Fruit fly (Drosophila melanogaster) whole organism, embryonic: Measurements from ENCODE around the gene mEFTs.

Source experiments
- Atf-2 ChIP-seq: fragments of 200-800 bp; sonication (Bioruptor generic); optimal IDR thresholded peaks from 2 replicates; lab custom pipeline; 2016; ENCODE audit warnings: missing biosample characterization, missing genetic modification characterization
- BEAF-32 ChIP-seq: fragments of 200-800 bp; sonication (Bioruptor generic); optimal IDR thresholded peaks from 3 replicates; lab custom pipeline; 2017; ENCODE audit warnings: missing biosample characterization, missing genetic modification characterization, mild to moderate bottlenecking, moderate library complexity, missing genetic modification reagents
- CG10147 ChIP-seq: fragments of 200-800 bp; sonication (Bioruptor generic); optimal IDR thresholded peaks from 2 replicates; lab custom pipeline; 2019; ENCODE audit warnings: missing biosample characterization, mild to moderate bottlenecking, missing genetic modification characterization, moderate library complexity
- CG10431 ChIP-seq: fragments of 200-800 bp; sonication (Bioruptor generic); optimal IDR thresholded peaks from 3 replicates; lab custom pipeline; 2018; ENCODE audit warnings: missing biosample characterization, mild to moderate bottlenecking, missing genetic modification characterization
- CG12299 ChIP-seq: fragments of 200-800 bp; sonication (Bioruptor generic); optimal IDR thresholded peaks from 2 replicates; lab custom pipeline; 2018; ENCODE audit warnings: missing biosample characterization, mild to moderate bottlenecking, missing genetic modification characterization
- CG15011 ChIP-seq: fragments of 200-800 bp; sonication (Bioruptor generic); optimal IDR thresholded peaks from 3 replicates; lab custom pipeline; 2018; ENCODE audit warnings: missing biosample characterization, mild to moderate bottlenecking, missing genetic modification characterization
- CG15696 ChIP-seq: fragments of 200-800 bp; sonication (Bioruptor generic); optimal IDR thresholded peaks from 2 replicates; lab custom pipeline; 2019; ENCODE audit warnings: missing biosample characterization, mild to moderate bottlenecking, missing genetic modification characterization, moderate library complexity
- CG16779 ChIP-seq: fragments of 200-800 bp; sonication (Bioruptor generic); IDR thresholded peaks from 2 replicates; pipeline ENCODE4 v1.3.6; 2022; ENCODE audit warnings: missing biosample characterization, missing genetic modification characterization
- CG17829 ChIP-seq: fragments of 200-800 bp; optimal IDR thresholded peaks from 2 replicates; lab custom pipeline; 2019; ENCODE audit warnings: missing biosample characterization, mild to moderate bottlenecking, missing genetic modification characterization, moderate library complexity
- CG1832 ChIP-seq: fragments of 200-800 bp; sonication (Bioruptor generic); optimal IDR thresholded peaks from 2 replicates; lab custom pipeline; 2017; ENCODE audit warnings: missing biosample characterization, mild to moderate bottlenecking, missing genetic modification characterization, inconsistent platforms
- CG2120 ChIP-seq: fragments of 200-800 bp; sonication (Bioruptor generic); optimal IDR thresholded peaks from 3 replicates; lab custom pipeline; 2016; ENCODE audit warnings: missing biosample characterization, missing genetic modification characterization
- CG2199 ChIP-seq: fragments of 200-800 bp; sonication (Bioruptor generic); IDR thresholded peaks from 3 replicates; pipeline ENCODE4 v1.3.6; 2022; ENCODE audit warnings: missing biosample characterization, missing genetic modification characterization
- CG2889 ChIP-seq: fragments of 200-800 bp; sonication (Bioruptor generic); IDR thresholded peaks from 3 replicates; pipeline ENCODE4 v1.3.6; 2022; ENCODE audit warnings: missing biosample characterization, missing genetic modification characterization
- CG30020 ChIP-seq: fragments of 200-800 bp; optimal IDR thresholded peaks from 2 replicates; lab custom pipeline; 2019; ENCODE audit warnings: missing biosample characterization, mild to moderate bottlenecking, missing genetic modification characterization, moderate library complexity
- CG4707 ChIP-seq: fragments of 200-800 bp; sonication (Bioruptor generic); optimal IDR thresholded peaks from 2 replicates; lab custom pipeline; 2018; ENCODE audit warnings: missing biosample characterization, mild to moderate bottlenecking, missing genetic modification characterization, moderate library complexity
- CG5180 ChIP-seq: fragments of 200-800 bp; sonication (Bioruptor generic); optimal IDR thresholded peaks from 3 replicates; lab custom pipeline; 2017; ENCODE audit warnings: missing biosample characterization, missing genetic modification characterization, mild to moderate bottlenecking, moderate library complexity, missing genetic modification reagents
- CG6683 ChIP-seq: fragments of 200-800 bp; sonication (Bioruptor generic); optimal IDR thresholded peaks from 2 replicates; lab custom pipeline; 2017; ENCODE audit warnings: missing biosample characterization, mild to moderate bottlenecking, missing genetic modification characterization, missing genetic modification reagents
- CG8924 ChIP-seq: fragments of 200-800 bp; optimal IDR thresholded peaks from 3 replicates; lab custom pipeline; 2019; ENCODE audit warnings: missing biosample characterization, mild to moderate bottlenecking, missing genetic modification characterization, moderate library complexity
- CG9932 ChIP-seq: fragments of 200-800 bp; sonication (Bioruptor generic); IDR thresholded peaks from 2 replicates; pipeline ENCODE4 v1.3.6; 2022; ENCODE audit warnings: missing biosample characterization, missing genetic modification characterization
- Dip2 ChIP-seq: fragments of 200-800 bp; sonication (Bioruptor generic); IDR thresholded peaks from 2 replicates; pipeline ENCODE4 v1.3.6; 2022; ENCODE audit warnings: missing biosample characterization, missing genetic modification characterization
- E2f1 ChIP-seq: fragments of 200-800 bp; sonication (Bioruptor generic); IDR thresholded peaks from 2 replicates; pipeline ENCODE4 v1.3.6; 2022; ENCODE audit warnings: missing biosample characterization, missing genetic modification characterization
- HmgZ ChIP-seq: fragments of 200-800 bp; sonication (Bioruptor generic); optimal IDR thresholded peaks from 2 replicates; lab custom pipeline; 2018; ENCODE audit warnings: missing biosample characterization, mild to moderate bottlenecking, missing genetic modification characterization
- Max ChIP-seq: fragments of 200-800 bp; sonication (Bioruptor generic); optimal IDR thresholded peaks from 2 replicates; lab custom pipeline; 2016; ENCODE audit warnings: missing biosample characterization, mild to moderate bottlenecking, missing genetic modification characterization
- Sin3A ChIP-seq: fragments of >200 bp; optimal IDR thresholded peaks from 2 replicates; lab custom pipeline; 2018
- Six4 ChIP-seq: fragments of 200-800 bp; sonication (Bioruptor generic); optimal IDR thresholded peaks from 2 replicates; lab custom pipeline; 2016; ENCODE audit warnings: missing biosample characterization, missing genetic modification characterization
- Trl ChIP-seq, 3 experiments: fragments of >200 bp in 2 of 3; fragments of 200-800 bp in 1 of 3; sonication (Bioruptor generic) in 1 of 3; optimal IDR thresholded peaks; 2 replicates in 1 of 3; 3 replicates in 2 of 3; lab custom pipeline; 2016 to 2017; ENCODE audit warnings: missing biosample characterization in 1 of 3, missing genetic modification characterization in 1 of 3
- Xrp1 ChIP-seq: fragments of 200-800 bp; sonication (Bioruptor generic); IDR thresholded peaks from 2 replicates; pipeline ENCODE4 v1.3.6; 2022; ENCODE audit warnings: missing biosample characterization, missing genetic modification characterization
- bab2 ChIP-seq: fragments of 200-800 bp; sonication (Bioruptor generic); optimal IDR thresholded peaks from 2 replicates; lab custom pipeline; 2016; ENCODE audit warnings: missing biosample characterization, missing genetic modification characterization
- cato ChIP-seq: fragments of 200-800 bp; sonication (Bioruptor generic); optimal IDR thresholded peaks from 2 replicates; lab custom pipeline; 2016; ENCODE audit warnings: missing biosample characterization, missing genetic modification characterization, borderline replicate concordance
- cg ChIP-seq: fragments of 200-800 bp; sonication (Bioruptor generic); optimal IDR thresholded peaks from 3 replicates; lab custom pipeline; 2019; ENCODE audit warnings: missing biosample characterization, mild to moderate bottlenecking, missing genetic modification characterization, moderate library complexity
- chm ChIP-seq: fragments of 200-800 bp; sonication (Bioruptor generic); IDR thresholded peaks from 2 replicates; pipeline ENCODE4 v1.3.6; 2022; ENCODE audit warnings: missing biosample characterization, missing genetic modification characterization
- dmrt99B ChIP-seq: fragments of 200-800 bp; sonication (Bioruptor generic); optimal IDR thresholded peaks from 2 replicates; lab custom pipeline; 2018; ENCODE audit warnings: missing biosample characterization, mild to moderate bottlenecking, missing genetic modification characterization, moderate library complexity
- dpn ChIP-seq, 2 experiments: fragments of 200-800 bp; sonication (Bioruptor generic); optimal IDR thresholded peaks; 3 replicates each; lab custom pipeline; 2016; ENCODE audit warnings: missing biosample characterization in 2 of 2, missing genetic modification characterization in 2 of 2
- dysf ChIP-seq: fragments of 200-800 bp; sonication (Bioruptor generic); IDR thresholded peaks from 3 replicates; pipeline ENCODE4 v1.3.6; 2022; ENCODE audit warnings: missing biosample characterization, missing genetic modification characterization
- en ChIP-seq: fragments of 200-800 bp; sonication (Bioruptor generic); optimal IDR thresholded peaks from 2 replicates; lab custom pipeline; 2016; ENCODE audit warnings: missing biosample characterization, missing genetic modification characterization
- h ChIP-seq: fragments of >200 bp; optimal IDR thresholded peaks from 2 replicates; lab custom pipeline; 2017
- hkb ChIP-seq, 2 experiments: fragments of 200-800 bp in 1 of 2; fragments of >200 bp in 1 of 2; sonication (Bioruptor generic) in 1 of 2; IDR thresholded peaks in 1 of 2; optimal IDR thresholded peaks in 1 of 2; 2 replicates each; pipeline versions ENCODE4 v1.3.6 to Lab custom; 2017 to 2022; ENCODE audit warnings: missing biosample characterization in 1 of 2, missing genetic modification characterization in 1 of 2
- ind ChIP-seq: fragments of 200-800 bp; sonication (Bioruptor generic); optimal IDR thresholded peaks from 3 replicates; lab custom pipeline; 2016; ENCODE audit warnings: missing biosample characterization, missing genetic modification characterization
- inv ChIP-seq: fragments of 200-800 bp; sonication (Bioruptor generic); IDR thresholded peaks from 2 replicates; pipeline ENCODE4 v1.3.6; 2022; ENCODE audit warnings: missing biosample characterization, missing genetic modification characterization; ENCODE audit not compliant: partially characterized antibody
- ken ChIP-seq: fragments of 200-800 bp; sonication (Bioruptor generic); IDR thresholded peaks from 3 replicates; pipeline ENCODE4 v1.3.6; 2022; ENCODE audit warnings: missing biosample characterization, missing genetic modification characterization
- org-1 ChIP-seq: fragments of 200-800 bp; sonication (Bioruptor generic); optimal IDR thresholded peaks from 2 replicates; lab custom pipeline; 2017; ENCODE audit warnings: missing biosample characterization, missing genetic modification characterization
- pan ChIP-seq, 4 experiments: fragments of >200 bp in 3 of 4; fragments of 200-800 bp in 1 of 4; sonication (Bioruptor generic) in 1 of 4; optimal IDR thresholded peaks in 3 of 4; IDR thresholded peaks in 1 of 4; 2 replicates each; pipeline versions ENCODE4 v1.3.6 to Lab custom; 2017 to 2022; ENCODE audit warnings: missing biosample characterization in 2 of 4, missing genetic modification characterization in 2 of 4, mixed read lengths in 1 of 4
- prd ChIP-seq, 3 experiments: fragments of >200 bp in 2 of 3; fragments of 200-800 bp in 1 of 3; sonication (Bioruptor generic) in 1 of 3; optimal IDR thresholded peaks in 2 of 3; IDR thresholded peaks in 1 of 3; 2 replicates in 2 of 3; 3 replicates in 1 of 3; pipeline versions ENCODE4 v1.3.6 to Lab custom; 2017 to 2022; ENCODE audit warnings: missing biosample characterization in 1 of 3, missing genetic modification characterization in 1 of 3
- ranshi ChIP-seq: fragments of 200-800 bp; sonication (Bioruptor generic); IDR thresholded peaks from 2 replicates; pipeline ENCODE4 v1.3.6; 2022; ENCODE audit warnings: missing biosample characterization, missing genetic modification characterization
- ssp ChIP-seq: fragments of 200-800 bp; sonication (Bioruptor generic); IDR thresholded peaks from 2 replicates; pipeline ENCODE4 v1.3.6; 2022; ENCODE audit warnings: missing biosample characterization, missing genetic modification characterization
- stc ChIP-seq: fragments of 200-800 bp; sonication (Bioruptor generic); IDR thresholded peaks from 2 replicates; pipeline ENCODE4 v1.3.6; 2022; ENCODE audit warnings: missing biosample characterization, missing genetic modification characterization
- vvl ChIP-seq: fragments of 200-800 bp; sonication (Bioruptor generic); IDR thresholded peaks from 2 replicates; pipeline ENCODE4 v1.3.6; 2022; ENCODE audit warnings: missing biosample characterization, missing genetic modification characterization
- wdn ChIP-seq: fragments of 200-800 bp; sonication (Bioruptor generic); IDR thresholded peaks from 2 replicates; pipeline ENCODE4 v1.3.6; 2022; ENCODE audit warnings: missing biosample characterization, missing genetic modification characterization
- yki ChIP-seq: fragments of >200 bp; optimal IDR thresholded peaks from 3 replicates; lab custom pipeline; 2018

Gene mEFTs

DNA sequence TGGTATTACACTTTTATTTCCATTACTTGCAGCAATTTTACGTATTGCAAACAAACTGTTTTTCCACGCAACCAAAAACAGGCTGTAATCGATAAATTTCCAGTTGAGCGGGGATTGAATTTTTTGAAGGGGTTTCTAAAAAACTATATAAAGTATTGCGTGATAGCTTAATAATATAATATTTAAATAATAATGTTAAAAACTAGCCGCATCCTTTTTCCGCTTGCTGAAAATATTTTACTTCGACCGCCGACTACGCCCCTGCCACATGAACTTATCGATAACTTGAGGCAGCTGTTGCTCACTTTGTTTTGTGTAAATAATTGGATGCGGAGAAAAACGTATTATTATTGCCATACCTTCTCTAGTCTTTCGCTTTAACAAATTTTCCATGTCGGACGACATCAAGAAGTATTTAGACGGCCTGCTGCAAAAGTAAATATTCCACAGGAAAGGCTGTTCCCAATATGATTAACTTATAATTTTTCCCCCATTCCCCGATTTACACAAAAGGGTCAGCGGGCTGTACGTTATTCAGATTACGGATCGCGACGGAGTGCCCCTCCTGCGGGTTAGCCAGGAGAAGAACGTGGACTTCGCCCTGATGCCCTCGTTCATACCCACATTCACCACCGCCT is 19.8 kb downstream of the mEFTs start, which contains the start of the genes fws and Lamtor3 (continued):
- TF ChIP-seq CG16779 (GFP tag; lab: Robert Waterston, UW) (peak; percentile 98), CG30020 (peak; percentile 85), vvl (GFP tag; lab: Robert Waterston, UW) (peak; percentile 100), wdn (GFP tag; lab: Robert Waterston, UW) (peak; percentile 99), BEAF-32 (GFP tag; lab: Kevin White, UChicago) (peak; percentile 51), CG10431 (GFP tag; lab: Kevin White, UChicago) (peak; percentile 79), CG6683 (peak; percentile 94), E2f1 (peak; percentile 99), CG17829 (tag; lab: Kevin White, UChicago) (peak; percentile 98), CG2199 (GFP tag; lab: Robert Waterston, UW) (peak; percentile 99), ind (peak; percentile 98), CG5180 (GFP tag; lab: Kevin White, UChicago) (peak; percentile 82), Xrp1 (GFP tag; lab: Robert Waterston, UW) (peak; percentile 99), ken (GFP tag; lab: Robert Waterston, UW) (peak; percentile 99), yki (no peak), CG4707 (peak; percentile 87), dmrt99B (peak; percentile 98), Max (GFP tag; lab: Kevin White, UChicago) (peak; percentile 92), prd (optimal IDR thresholded peaks at IDR 0.05; lab: Kevin White, UChicago) (no peak), prd (GFP tag; IDR thresholded peaks at IDR 0.05; lab: Robert Waterston, UW) (peak; percentile 100), HmgZ (tag; lab: Kevin White, UChicago) (peak; percentile 98), pan (optimal IDR thresholded peaks at IDR 0.05; lab: Kevin White, UChicago) (no peak), pan (GFP tag; optimal IDR thresholded peaks at IDR 0.05 in 1 of 2, IDR thresholded peaks at IDR 0.05 in 1 of 2) (peak in 1 of 2 experiments; percentile 100), Trl (optimal IDR thresholded peaks at IDR 0.05; lab: Kevin White, UChicago) (no peak), Trl (GFP tag; optimal IDR thresholded peaks at IDR 0.05; lab: Kevin White, UChicago) (peak; percentile 77), h (no peak), dpn (GFP tag; optimal IDR thresholded peaks at IDR 0.05; lab: Kevin White, UChicago) (peak; percentile 79 to 98), CG15696 (tag; lab: Kevin White, UChicago) (peak; percentile 88), en (peak; percentile 31), ssp (GFP tag; lab: Robert Waterston, UW) (peak; percentile 95), dysf (GFP tag; lab: Robert Waterston, UW) (peak; percentile 99), chm (GFP tag; lab: Robert Waterston, UW) (peak; percentile 99), Dip2 (GFP tag; lab: Robert Waterston, UW) (peak; percentile 80), Atf-2 (GFP tag; lab: Kevin White, UChicago) (peak; percentile 68), Sin3A (lab: Kevin White, UChicago) (no peak), cato (peak; percentile 96), Six4 (GFP tag; lab: Kevin White, UChicago) (peak; percentile 95), bab2 (GFP tag; lab: Kevin White, UChicago) (peak; percentile 95), CG15011 (GFP tag; lab: Kevin White, UChicago) (peak; percentile 94), CG8924 (tag; lab: Kevin White, UChicago) (peak; percentile 98), CG2889 (GFP tag; lab: Robert Waterston, UW) (peak; percentile 99), CG9932 (GFP tag; lab: Robert Waterston, UW) (peak; percentile 99), hkb (optimal IDR thresholded peaks at IDR 0.05; lab: Kevin White, UChicago) (no peak), hkb (GFP tag; IDR thresholded peaks at IDR 0.05; lab: Robert Waterston, UW) (peak; percentile 99), CG12299 (tag; lab: Kevin White, UChicago) (peak; percentile 94), ranshi (GFP tag; lab: Robert Waterston, UW) (peak; percentile 99), stc (GFP tag; lab: Robert Waterston, UW) (peak; percentile 99), CG1832 (no peak), inv (GFP tag; lab: Robert Waterston, UW) (no peak; the same call in 1 of the 2 replicates), CG2120 (GFP tag; lab: Kevin White, UChicago) (peak; percentile 98), CG10147 (GFP tag; lab: Kevin White, UChicago) (peak; percentile 96), cg (GFP tag; lab: Kevin White, UChicago) (no peak), org-1 (peak; percentile 95)
